Worm (Caenorhabditis elegans): ENCODE data around the gene srh-299.

DNA sequence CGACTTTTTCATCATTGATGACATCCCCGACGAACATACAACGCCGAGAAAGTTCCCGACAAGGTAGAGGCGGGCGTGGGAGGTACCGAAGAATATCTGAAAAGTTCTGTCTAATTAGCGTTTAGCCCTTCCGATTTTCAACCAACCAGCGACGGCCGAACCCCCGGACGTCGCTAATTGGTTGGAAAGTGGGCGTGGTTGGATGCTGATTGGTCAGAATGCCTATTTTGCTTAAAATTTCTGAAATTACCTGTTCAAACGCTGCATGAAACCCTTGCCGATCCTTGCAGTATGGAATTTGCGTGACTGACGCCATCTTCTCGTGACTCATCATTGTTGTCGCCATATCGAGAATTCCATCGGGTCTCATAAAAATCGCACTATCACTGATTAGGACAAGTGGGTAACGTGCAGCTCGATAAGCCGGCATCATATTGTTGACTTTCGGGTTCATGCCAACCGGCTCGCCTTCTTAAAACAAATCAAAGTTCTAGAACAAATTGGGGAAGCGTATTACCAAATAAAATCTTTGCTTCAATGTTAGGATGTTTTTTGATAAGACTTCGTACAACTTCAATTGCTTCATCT is 24.7 kb downstream of the srh-299 start:
- TF ChIP-seq dve-1 (tag; optimal IDR thresholded peaks at IDR 0.05) (no peak), pag-3 (tag; optimal IDR thresholded peaks at IDR 0.05; ENCODE audit: borderline replicate concordance) (no peak), sox-4 (tag; optimal IDR thresholded peaks at IDR 0.05) (no peak), ceh-19 (GFP tag; optimal IDR thresholded peaks at IDR 0.05) (no peak), tbx-2 (tag; optimal IDR thresholded peaks at IDR 0.05) (no peak), pqm-1 (tag; optimal IDR thresholded peaks at IDR 0.05) (no peak), C38D4.7 (GFP tag; optimal IDR thresholded peaks at IDR 0.05) (no peak), F13H6.1 (tag; optimal IDR thresholded peaks at IDR 0.05) (no peak), K02D7.2 (tag; optimal IDR thresholded peaks at IDR 0.05) (no peak), gmeb-2 (tag; optimal IDR thresholded peaks at IDR 0.05) (no peak), ets-4 (tag; optimal IDR thresholded peaks at IDR 0.05) (no peak)

Data from whole organism, late embryonic.